Worm (Caenorhabditis elegans): ENCODE data around the gene sec-10.

DNA sequence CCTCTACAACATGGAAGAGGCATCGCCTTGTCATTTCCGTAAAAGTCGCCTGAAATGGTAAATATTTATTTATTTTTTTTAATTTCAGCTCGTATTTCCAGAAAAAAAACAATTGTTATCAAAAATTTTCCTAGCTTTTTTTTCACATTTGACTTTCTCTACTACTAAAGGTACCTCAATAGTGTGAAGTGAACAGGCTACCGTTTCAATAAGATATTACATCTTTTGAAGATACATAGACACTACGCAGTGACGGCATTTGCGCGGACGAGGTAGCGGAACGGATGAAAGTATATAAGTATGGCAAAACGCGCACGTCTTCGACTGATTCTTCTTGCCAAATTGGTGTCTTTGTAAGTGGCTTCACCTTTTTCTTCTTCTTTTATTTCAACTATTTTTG is 29.2 kb downstream of the sec-10 start, which contains the start of gene col-14:
- TF ChIP-seq R02D3.7 (tag; optimal IDR thresholded peaks at IDR 0.05) (no peak), zip-11 (GFP tag; IDR thresholded peaks at IDR 0.05) (no peak), Y48G9A.11 (GFP tag; IDR thresholded peaks at IDR 0.05) (no peak), ama-1 (optimal IDR thresholded peaks at IDR 0.05) (no peak), pha-4 (GFP tag; IDR thresholded peaks at IDR 0.05) (no peak), pha-4 (tag; optimal IDR thresholded peaks at IDR 0.05) (no peak), egl-27 (tag; optimal IDR thresholded peaks at IDR 0.05) (no peak), lir-3 (tag; optimal IDR thresholded peaks at IDR 0.05) (no peak), mep-1 (tag; optimal IDR thresholded peaks at IDR 0.05) (no peak), zfp-2 (tag; optimal IDR thresholded peaks at IDR 0.05) (no peak), zip-2 (tag; optimal IDR thresholded peaks at IDR 0.05) (no peak), spr-3 (GFP tag; optimal IDR thresholded peaks at IDR 0.05) (no peak), snpc-4 (tag; optimal IDR thresholded peaks at IDR 0.05) (no peak), lin-13 (GFP tag; optimal IDR thresholded peaks at IDR 0.05) (no peak)
